Worm (Caenorhabditis elegans): ENCODE results near the gene fbxa-35.

ce11 chrIII:1308887-1309286 lies 13.4 kb downstream of the fbxa-35 start, which contains the start of gene Y82E9BL.12:
- TF ChIP-seq dao-5 (tag; optimal IDR thresholded peaks at IDR 0.05) = no peak
- TF ChIP-seq W03F9.2 (tag; optimal IDR thresholded peaks at IDR 0.05) = no peak

All from whole organism, L4/young adult.